Worm (Caenorhabditis elegans): ENCODE measurements around the gene W04D12.1.

W04D12.1 gene

ce11 chrIII:5871760-5872159, 35.0 kb downstream of the W04D12.1 start, which contains the start of the genes F01F1.11 and F01F1.3 (continued):
- peak; percentile 69 for TF ChIP-seq D2030.7 (GFP tag; IDR thresholded peaks at IDR 0.05)
- TF ChIP-seq ceh-100 (GFP tag; IDR thresholded peaks at IDR 0.05): peak; percentile 36; the same call in 1 of the 2 replicates
- peak; percentile 54 for TF ChIP-seq ccch-3 (GFP tag; optimal IDR thresholded peaks at IDR 0.05)
- TF ChIP-seq lin-54 (GFP tag; optimal IDR thresholded peaks at IDR 0.05): peak; percentile 94
- no peak for TF ChIP-seq ets-4 (GFP tag; optimal IDR thresholded peaks at IDR 0.05)
- peak; percentile 57 for TF ChIP-seq K11D2.4 (GFP tag; IDR thresholded peaks at IDR 0.05)
- peak; percentile 63 for TF ChIP-seq F33H1.4 (GFP tag; IDR thresholded peaks at IDR 0.05)
- TF ChIP-seq snpc-1.1 (tag; optimal IDR thresholded peaks at IDR 0.05; ENCODE audit: insufficient read depth): no peak
- TF ChIP-seq unc-62 (GFP tag; optimal IDR thresholded peaks at IDR 0.05): no peak
- TF ChIP-seq C17E4.6 (GFP tag; IDR thresholded peaks at IDR 0.05): 0 out of 2 replicates have a peak, but pooled peaks have one; percentile 28
- TF ChIP-seq unc-130 (GFP tag; optimal IDR thresholded peaks at IDR 0.05): peak; percentile 91
- 0 out of 2 replicates have a peak, but pooled peaks have one; percentile 15 for TF ChIP-seq B0019.2 (GFP tag; conservative IDR thresholded peaks at IDR 0.05)

ce11 chrIII:5872288-5872687, 35.6 kb downstream of the W04D12.1 start:
- TF ChIP-seq hsf-1 (GFP tag; IDR thresholded peaks at IDR 0.05): no peak
- TF ChIP-seq F57C9.4 (tag; optimal IDR thresholded peaks at IDR 0.05): no peak
- no peak for TF ChIP-seq pbrm-1 (GFP tag; IDR thresholded peaks at IDR 0.05)
- no peak for TF ChIP-seq tlf-1 (GFP tag; optimal IDR thresholded peaks at IDR 0.05)
- TF ChIP-seq Y95B8A.8 (GFP tag; IDR thresholded peaks at IDR 0.05): no peak
- TF ChIP-seq F55B11.4 (tag; optimal IDR thresholded peaks at IDR 0.05; ENCODE audit: borderline replicate concordance, insufficient read depth): no peak
- TF ChIP-seq T26A5.8 (tag; optimal IDR thresholded peaks at IDR 0.05): no peak
- TF ChIP-seq F22D6.2 (tag; optimal IDR thresholded peaks at IDR 0.05): no peak
- TF ChIP-seq unc-130 (GFP tag; optimal IDR thresholded peaks at IDR 0.05): no peak
- TF ChIP-seq cebp-2 (GFP tag; IDR thresholded peaks at IDR 0.05): no peak
- no peak for TF ChIP-seq mxl-1 (tag; optimal IDR thresholded peaks at IDR 0.05)
- no peak for TF ChIP-seq rcor-1 (GFP tag; IDR thresholded peaks at IDR 0.05)
- no peak for TF ChIP-seq ztf-26 (tag; optimal IDR thresholded peaks at IDR 0.05)
- TF ChIP-seq egrh-3 (GFP tag; IDR thresholded peaks at IDR 0.05): no peak
- TF ChIP-seq hlh-26 (GFP tag; conservative IDR thresholded peaks at IDR 0.05): no peak
- no peak for TF ChIP-seq mcd-1 (GFP tag; IDR thresholded peaks at IDR 0.05)

ce11 chrIII:5874263-5874662, 37.5 kb downstream of the W04D12.1 start:
- TF ChIP-seq K12H6.12 (tag; optimal IDR thresholded peaks at IDR 0.05): no peak
- TF ChIP-seq ztf-18 (tag; optimal IDR thresholded peaks at IDR 0.05): no peak
- TF ChIP-seq xnd-1 (tag; optimal IDR thresholded peaks at IDR 0.05): no peak
- TF ChIP-seq fkh-3 (tag; optimal IDR thresholded peaks at IDR 0.05): no peak
- TF ChIP-seq let-607 (tag; optimal IDR thresholded peaks at IDR 0.05): peak in 1 of 2 experiments; percentile 58
- TF ChIP-seq aptf-3 (GFP tag; IDR thresholded peaks at IDR 0.05): no peak
- no peak for TF ChIP-seq K11D2.4 (GFP tag; IDR thresholded peaks at IDR 0.05)
- no peak for TF ChIP-seq F39B2.1 (GFP tag; IDR thresholded peaks at IDR 0.05)
- no peak for TF ChIP-seq Y79H2A.3 (GFP tag; conservative IDR thresholded peaks at IDR 0.05)
- TF ChIP-seq B0035.1 (tag; optimal IDR thresholded peaks at IDR 0.05): no peak
- TF ChIP-seq akir-1 (GFP tag; optimal IDR thresholded peaks at IDR 0.05): no peak
- TF ChIP-seq madf-3 (GFP tag; IDR thresholded peaks at IDR 0.05): peak; percentile 69; the same call in 1 of the 2 replicates
- TF ChIP-seq ekl-4 (GFP tag; IDR thresholded peaks at IDR 0.05): peak; percentile 65
- TF ChIP-seq ZK185.1 (tag; optimal IDR thresholded peaks at IDR 0.05; ENCODE audit: poor library complexity, severe bottlenecking): peak; percentile 42
- no peak for TF ChIP-seq rpc-1 (optimal IDR thresholded peaks at IDR 0.05)
- no peak for TF ChIP-seq rpc-1 (tag; optimal IDR thresholded peaks at IDR 0.05)
- TF ChIP-seq madf-10 (tag; optimal IDR thresholded peaks at IDR 0.05): peak; percentile 38
- TF ChIP-seq egrh-3 (GFP tag; IDR thresholded peaks at IDR 0.05): no peak
- TF ChIP-seq tbx-9 (tag; optimal IDR thresholded peaks at IDR 0.05; ENCODE audit: borderline replicate concordance): no peak
- TF ChIP-seq hlh-26 (GFP tag; conservative IDR thresholded peaks at IDR 0.05): no peak
- no peak for TF ChIP-seq chd-7 (tag; optimal IDR thresholded peaks at IDR 0.05)
- TF ChIP-seq mes-4 (tag; optimal IDR thresholded peaks at IDR 0.05): no peak
- TF ChIP-seq nfyb-1 (GFP tag; IDR thresholded peaks at IDR 0.05): peak; percentile 62
- no peak for TF ChIP-seq attf-5 (GFP tag; optimal IDR thresholded peaks at IDR 0.05)
- no peak for TF ChIP-seq ccch-3 (GFP tag; optimal IDR thresholded peaks at IDR 0.05)
